Fruit fly (Drosophila melanogaster): ENCODE data around the gene Prosbeta3.

- TF ChIP-seq pan (optimal IDR thresholded peaks at IDR 0.05) (no peak), EcR (GFP tag; optimal IDR thresholded peaks at IDR 0.05) (no peak)
Measured at dm6 chr3R:9028690-9029089, 22.7 kb upstream of the Prosbeta3 start.

Measured in whole organism.